Fruit fly (Drosophila melanogaster) whole organism, adult: ENCODE results near the gene Mgat4a.
A peak's percentile ranks its signal among the peaks of the same experiment; 100 is the strongest.

ENCODE experiments used
- CG11617 ChIP-seq: fragments of 200-800 bp; sonication (Bioruptor generic); optimal IDR thresholded peaks from 2 replicates; lab custom pipeline; 2017; ENCODE audit warnings: mild to moderate bottlenecking, missing biosample characterization, missing genetic modification reagents, missing genetic modification characterization
- CG12768 ChIP-seq: fragments of 200-800 bp; sonication (Bioruptor generic); optimal IDR thresholded peaks from 2 replicates; lab custom pipeline; 2017; ENCODE audit warnings: missing biosample characterization, missing genetic modification characterization, mild to moderate bottlenecking, moderate library complexity, missing genetic modification reagents
- CG14711 ChIP-seq: fragments of 200-800 bp; sonication (Bioruptor generic); optimal IDR thresholded peaks from 2 replicates; lab custom pipeline; 2018; ENCODE audit warnings: missing biosample characterization, mild to moderate bottlenecking, missing genetic modification characterization, moderate library complexity
- CG1620 ChIP-seq: fragments of 200-800 bp; sonication (Bioruptor generic); optimal IDR thresholded peaks from 2 replicates; lab custom pipeline; 2016; ENCODE audit warnings: missing biosample characterization, missing genetic modification characterization
- CG33017 ChIP-seq: fragments of 200-800 bp; sonication (Bioruptor generic); optimal IDR thresholded peaks from 2 replicates; lab custom pipeline; 2018; ENCODE audit warnings: missing biosample characterization, mild to moderate bottlenecking, missing genetic modification characterization, moderate library complexity
- CG5204 ChIP-seq: fragments of 200-800 bp; sonication (Bioruptor generic); optimal IDR thresholded peaks from 2 replicates; lab custom pipeline; 2016; ENCODE audit warnings: missing biosample characterization, missing genetic modification characterization
- CG7045 ChIP-seq: fragments of 200-800 bp; sonication (Bioruptor generic); optimal IDR thresholded peaks from 2 replicates; lab custom pipeline; 2017; ENCODE audit warnings: missing biosample characterization, mild to moderate bottlenecking, missing genetic modification characterization
- CG7101 ChIP-seq: fragments of 200-800 bp; sonication (Bioruptor generic); optimal IDR thresholded peaks from 2 replicates; lab custom pipeline; 2018; ENCODE audit warnings: missing biosample characterization, mild to moderate bottlenecking, missing genetic modification characterization, moderate library complexity
- Clk ChIP-seq: fragments of 200-800 bp; sonication (Bioruptor generic); optimal IDR thresholded peaks from 2 replicates; lab custom pipeline; 2017; ENCODE audit warnings: missing biosample characterization, missing genetic modification characterization
- Crg-1 ChIP-seq: fragments of 200-800 bp; sonication (Bioruptor generic); optimal IDR thresholded peaks from 2 replicates; lab custom pipeline; 2016; ENCODE audit warnings: missing biosample characterization, missing genetic modification characterization
- Hr96 ChIP-seq: fragments of 200-800 bp; sonication (Bioruptor generic); optimal IDR thresholded peaks from 2 replicates; lab custom pipeline; 2016; ENCODE audit warnings: missing biosample characterization, missing genetic modification characterization
- Mnt ChIP-seq: fragments of 200-800 bp; sonication (Bioruptor generic); optimal IDR thresholded peaks from 2 replicates; lab custom pipeline; 2016; ENCODE audit warnings: missing biosample characterization, mild to moderate bottlenecking, missing genetic modification characterization
- bab1 ChIP-seq: fragments of 200-800 bp; sonication (Bioruptor generic); optimal IDR thresholded peaks from 3 replicates; lab custom pipeline; 2019; ENCODE audit warnings: missing biosample characterization, mild to moderate bottlenecking, missing genetic modification characterization, moderate library complexity
- cic ChIP-seq: fragments of 200-800 bp; sonication (Bioruptor generic); optimal IDR thresholded peaks from 2 replicates; lab custom pipeline; 2017; ENCODE audit warnings: missing biosample characterization, mild to moderate bottlenecking, missing genetic modification characterization, moderate library complexity
- cnc ChIP-seq, 2 experiments: fragments of >200 bp; optimal IDR thresholded peaks; 2 replicates each; lab custom pipeline; 2017
- kay ChIP-seq: fragments of 200-800 bp; sonication (Bioruptor generic); peaks from one replicate; lab custom pipeline; 2016; ENCODE audit warnings: missing biosample characterization, missing genetic modification characterization, borderline replicate concordance
- ovo ChIP-seq: fragments of 200-800 bp; sonication (Bioruptor generic); optimal IDR thresholded peaks from 2 replicates; lab custom pipeline; 2016; ENCODE audit warnings: missing biosample characterization, missing genetic modification characterization
- pad ChIP-seq: fragments of 200-800 bp; sonication (Bioruptor generic); optimal IDR thresholded peaks from 3 replicates; lab custom pipeline; 2017; ENCODE audit warnings: missing biosample characterization, missing genetic modification characterization, mild to moderate bottlenecking, moderate library complexity, missing genetic modification reagents
- tj ChIP-seq: fragments of 200-800 bp; sonication (Bioruptor generic); optimal IDR thresholded peaks from 3 replicates; lab custom pipeline; 2017; ENCODE audit warnings: missing biosample characterization, mild to moderate bottlenecking, missing genetic modification characterization, moderate library complexity
- toe ChIP-seq: fragments of 200-800 bp; sonication (Bioruptor generic); optimal IDR thresholded peaks from 2 replicates; lab custom pipeline; 2016; ENCODE audit warnings: missing biosample characterization, missing genetic modification characterization

Mgat4a gene

DNA sequence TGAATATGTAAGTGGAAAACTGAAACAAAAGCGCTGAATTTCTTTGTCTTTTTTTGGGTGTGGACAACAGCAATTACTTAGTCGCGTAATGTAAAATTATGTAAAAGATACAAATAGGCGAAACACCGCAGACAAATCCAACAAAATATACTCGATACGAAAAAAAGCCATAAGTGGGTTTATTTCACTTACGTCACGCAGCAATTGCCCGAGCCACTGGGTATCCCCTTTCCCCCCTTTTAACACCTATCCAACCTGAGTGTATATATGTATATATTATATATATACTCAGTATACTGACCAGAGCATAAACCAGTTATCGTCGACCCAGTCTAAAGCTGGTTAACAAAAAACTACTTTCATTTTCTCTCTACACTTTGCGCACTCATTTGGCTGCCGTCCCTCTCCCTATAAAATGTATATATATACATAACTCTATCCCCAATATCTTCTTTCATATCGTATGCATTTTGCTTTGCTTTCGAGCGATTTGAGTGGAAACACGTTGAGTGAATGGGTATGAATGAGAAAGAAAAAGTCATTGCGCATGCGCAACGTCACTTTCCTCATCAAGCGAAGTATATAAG is 18.6 kb upstream of the Mgat4a start:
- no peak for TF ChIP-seq CG12768 (GFP tag; lab: Kevin White, UChicago)
- TF ChIP-seq ovo (GFP tag; lab: Kevin White, UChicago) = no peak
- TF ChIP-seq cnc (optimal IDR thresholded peaks at IDR 0.05; lab: Kevin White, UChicago) = no peak
- TF ChIP-seq Mnt (GFP tag; lab: Kevin White, UChicago) = no peak
- no peak for TF ChIP-seq CG11617 (GFP tag; lab: Kevin White, UChicago)
- TF ChIP-seq Clk = no peak
- no peak for TF ChIP-seq CG33017 (tag; lab: Kevin White, UChicago)
- TF ChIP-seq kay (GFP tag; lab: Kevin White, UChicago) = no peak
- TF ChIP-seq pad = no peak
- TF ChIP-seq CG7101 (tag; lab: Kevin White, UChicago) = no peak
- TF ChIP-seq toe (GFP tag; lab: Kevin White, UChicago) = no peak
- TF ChIP-seq Crg-1 = no peak
- no peak for TF ChIP-seq CG5204 (GFP tag; lab: Kevin White, UChicago)
- no peak for TF ChIP-seq CG1620 (GFP tag; lab: Kevin White, UChicago)
- no peak for TF ChIP-seq bab1 (GFP tag; lab: Kevin White, UChicago)

DNA sequence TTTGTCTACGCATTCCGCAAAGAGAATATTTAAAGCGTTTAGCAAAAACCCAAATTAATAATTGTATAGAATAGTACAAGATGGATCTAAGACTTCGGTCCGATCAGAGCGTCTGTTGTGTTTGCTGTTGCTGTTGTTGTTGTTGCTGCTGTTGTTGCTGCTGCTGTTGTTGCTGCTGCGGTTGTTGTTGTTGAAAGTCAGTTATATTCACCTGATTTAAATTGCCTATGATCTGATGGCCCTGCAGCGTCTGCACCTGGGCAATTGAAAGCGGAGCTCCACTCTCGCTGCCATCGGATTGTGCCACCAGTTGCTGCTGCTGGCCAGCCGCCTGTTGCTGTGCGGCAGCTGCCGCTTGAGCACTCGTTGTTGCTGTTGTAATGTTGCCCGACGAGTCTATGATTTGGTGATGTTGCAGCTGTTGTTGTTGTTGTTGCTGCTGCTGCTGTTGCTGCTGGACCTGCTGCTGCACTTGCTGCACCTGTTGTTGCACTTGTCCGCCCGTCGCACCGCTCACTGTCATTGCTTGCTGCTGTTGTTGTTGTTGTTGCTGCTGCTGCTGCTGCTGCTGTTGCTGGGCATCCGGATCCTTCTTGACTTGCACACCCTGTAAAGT is 10.7 kb upstream of the Mgat4a start:
- no peak for TF ChIP-seq Mnt (GFP tag; lab: Kevin White, UChicago)
- no peak for TF ChIP-seq CG12768 (GFP tag; lab: Kevin White, UChicago)
- TF ChIP-seq CG1620 (GFP tag; lab: Kevin White, UChicago) = no peak

DNA sequence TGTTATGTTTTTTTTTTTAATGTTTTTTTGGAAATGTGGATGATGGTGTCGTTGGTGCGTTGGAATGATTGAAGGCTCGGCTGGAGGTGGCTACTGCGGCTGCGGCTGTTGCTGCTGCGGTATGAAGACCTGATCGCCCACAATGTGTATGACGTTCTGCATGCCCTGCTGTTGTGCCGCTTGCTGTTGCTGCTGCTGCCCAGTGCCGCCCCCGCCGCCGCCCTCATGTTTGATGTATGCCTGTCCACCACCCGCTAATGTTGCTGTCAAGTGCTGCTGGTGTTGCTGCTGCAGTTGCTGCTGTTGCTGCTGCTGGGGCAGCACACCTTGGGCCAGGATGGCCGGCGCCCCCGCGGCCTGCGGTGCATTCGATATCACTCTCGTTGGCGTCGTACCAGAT is 9.0 kb upstream of the Mgat4a start:
- TF ChIP-seq CG5204 (GFP tag; lab: Kevin White, UChicago) (no peak), kay (GFP tag; lab: Kevin White, UChicago) (no peak), tj (GFP tag; lab: Kevin White, UChicago) (no peak), Mnt (GFP tag; lab: Kevin White, UChicago) (no peak), CG7045 (GFP tag; lab: Kevin White, UChicago) (no peak), ovo (GFP tag; lab: Kevin White, UChicago) (no peak), Clk (no peak), CG14711 (no peak), pad (no peak), CG33017 (tag; lab: Kevin White, UChicago) (no peak), toe (GFP tag; lab: Kevin White, UChicago) (no peak), CG12768 (GFP tag; lab: Kevin White, UChicago) (no peak)

DNA sequence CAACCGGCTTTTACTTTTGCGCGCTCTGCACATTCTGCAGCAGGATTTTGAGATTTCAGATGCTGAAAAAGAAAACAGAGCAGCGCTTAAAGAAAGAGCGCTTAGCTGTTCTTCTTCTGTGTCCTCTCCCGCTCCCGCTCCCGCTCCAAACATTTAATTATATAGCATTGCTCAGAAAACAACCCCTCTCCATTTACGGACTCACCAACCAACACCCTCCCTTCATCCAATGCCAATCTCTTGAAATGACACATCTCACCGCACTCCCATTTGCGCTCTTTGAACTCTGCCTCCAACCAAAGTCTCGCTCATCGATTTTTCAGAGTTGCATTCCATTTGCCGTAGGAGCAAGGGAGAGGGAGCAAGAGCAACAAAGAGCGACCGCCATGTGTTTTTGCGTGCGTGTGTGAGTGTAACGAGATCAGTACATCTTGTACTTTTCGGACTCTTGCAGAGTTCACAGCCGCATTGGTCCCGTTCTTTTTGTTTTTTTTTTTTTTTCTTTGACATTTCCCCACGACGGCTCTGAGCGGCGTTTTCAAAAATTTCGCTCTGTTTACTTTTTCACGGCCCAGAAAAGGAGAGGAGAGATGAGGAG is 6.7 kb upstream of the Mgat4a start:
- TF ChIP-seq CG11617 (GFP tag; lab: Kevin White, UChicago) = no peak
- TF ChIP-seq bab1 (GFP tag; lab: Kevin White, UChicago) = no peak
- no peak for TF ChIP-seq CG33017 (tag; lab: Kevin White, UChicago)
- peak; percentile 82 for TF ChIP-seq Mnt (GFP tag; lab: Kevin White, UChicago)
- no peak for TF ChIP-seq cnc (optimal IDR thresholded peaks at IDR 0.05; lab: Kevin White, UChicago)
- TF ChIP-seq CG1620 (GFP tag; lab: Kevin White, UChicago) = no peak
- no peak for TF ChIP-seq CG7045 (GFP tag; lab: Kevin White, UChicago)
- peak; percentile 88 for TF ChIP-seq CG12768 (GFP tag; lab: Kevin White, UChicago)
- TF ChIP-seq CG14711 = no peak
- TF ChIP-seq kay (GFP tag; lab: Kevin White, UChicago) = no peak
- TF ChIP-seq pad = peak; percentile 94
- TF ChIP-seq toe (GFP tag; lab: Kevin White, UChicago) = no peak
- peak; percentile 2 for TF ChIP-seq Crg-1
- TF ChIP-seq Hr96 = no peak
- peak; percentile 54 for TF ChIP-seq tj (GFP tag; lab: Kevin White, UChicago)
- TF ChIP-seq ovo (GFP tag; lab: Kevin White, UChicago) = peak; percentile 32
- no peak for TF ChIP-seq CG5204 (GFP tag; lab: Kevin White, UChicago)
- no peak for TF ChIP-seq CG7101 (tag; lab: Kevin White, UChicago)
- TF ChIP-seq cic (GFP tag; lab: Kevin White, UChicago) = peak; percentile 2
- TF ChIP-seq Clk = peak; percentile 30

DNA sequence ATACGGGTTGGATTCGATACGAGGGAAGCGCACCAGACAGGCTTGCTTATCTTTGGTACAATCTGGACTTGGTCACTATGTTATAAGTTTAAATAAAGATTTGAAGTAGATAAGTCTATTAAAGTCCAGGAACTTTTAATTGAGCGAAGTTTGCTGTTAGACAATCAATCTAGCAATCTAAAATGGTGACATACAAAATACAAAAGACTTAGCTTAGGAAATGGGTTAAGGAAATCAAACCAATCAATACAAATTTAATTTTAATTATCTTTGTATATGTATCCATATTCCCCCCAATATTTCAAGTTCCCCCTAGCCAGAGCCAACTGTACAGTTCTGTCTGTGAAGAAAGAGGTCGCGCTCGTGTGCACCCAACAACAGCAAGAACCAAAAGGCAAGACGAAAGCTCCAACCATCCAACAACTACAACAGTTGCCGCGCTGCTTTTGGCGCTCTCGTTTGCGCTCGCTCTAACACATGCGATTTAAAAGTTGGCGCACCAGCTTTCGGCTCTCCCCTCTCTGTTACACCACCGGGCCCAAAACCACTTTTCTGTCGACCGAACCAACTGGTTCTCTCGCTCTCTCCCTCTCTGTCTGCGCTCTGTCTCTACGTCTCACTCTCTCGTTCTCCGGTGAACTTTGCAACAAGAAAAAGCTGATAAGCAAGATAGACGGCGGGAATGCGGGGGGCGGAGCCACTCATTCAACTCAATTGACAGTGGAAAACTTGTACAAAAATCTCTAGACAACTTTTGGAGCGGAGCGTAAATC is 5.7 kb upstream of the Mgat4a start:
- TF ChIP-seq Mnt (GFP tag; lab: Kevin White, UChicago) (peak; percentile 76), CG12768 (GFP tag; lab: Kevin White, UChicago) (peak; percentile 85), Clk (peak; percentile 66), bab1 (GFP tag; lab: Kevin White, UChicago) (peak; percentile 44), CG1620 (GFP tag; lab: Kevin White, UChicago) (peak; percentile 79), CG14711 (peak; percentile 73), tj (GFP tag; lab: Kevin White, UChicago) (peak; percentile 55), cic (GFP tag; lab: Kevin White, UChicago) (peak; percentile 98), CG11617 (GFP tag; lab: Kevin White, UChicago) (peak; percentile 88), toe (GFP tag; lab: Kevin White, UChicago) (peak; percentile 82), CG33017 (tag; lab: Kevin White, UChicago) (peak; percentile 85), cnc (optimal IDR thresholded peaks at IDR 0.05; lab: Kevin White, UChicago) (no peak), CG7101 (tag; lab: Kevin White, UChicago) (peak; percentile 90), Crg-1 (peak; percentile 64), ovo (GFP tag; lab: Kevin White, UChicago) (no peak), Hr96 (peak; percentile 71), CG5204 (GFP tag; lab: Kevin White, UChicago) (peak; percentile 93), kay (GFP tag; lab: Kevin White, UChicago) (peak; percentile 93), CG7045 (GFP tag; lab: Kevin White, UChicago) (peak; percentile 87), pad (peak; percentile 77)
